Worm (Caenorhabditis elegans): ENCODE results near the gene lpr-3.

The lpr-3 gene

ce11 chrX:11098086-11098485, 40.9 kb downstream of the lpr-3 start, which contains the start of gene W02H3.3:
Gene W02H3.3, minus strand, starts transcription at chrX:11098186.
- TF ChIP-seq ref-1 (GFP tag; conservative IDR thresholded peaks at IDR 0.05) (no peak), cog-1 (tag; optimal IDR thresholded peaks at IDR 0.05) (no peak), tab-1 (GFP tag; IDR thresholded peaks at IDR 0.05) (no peak), T22C8.4 (GFP tag; IDR thresholded peaks at IDR 0.05) (no peak), flt-1 (GFP tag; IDR thresholded peaks at IDR 0.05) (no peak), med-1 (GFP tag; optimal IDR thresholded peaks at IDR 0.05; ENCODE audit: insufficient read depth) (no peak), ztf-29 (GFP tag; IDR thresholded peaks at IDR 0.05) (no peak), ztf-23 (GFP tag; IDR thresholded peaks at IDR 0.05) (no peak), klf-2 (GFP tag; conservative IDR thresholded peaks at IDR 0.05) (no peak)

- no peak for TF ChIP-seq flt-1 (GFP tag; IDR thresholded peaks at IDR 0.05)
- TF ChIP-seq klf-2 (GFP tag; conservative IDR thresholded peaks at IDR 0.05) = no peak
- no peak for TF ChIP-seq ztf-29 (GFP tag; IDR thresholded peaks at IDR 0.05)
- no peak for TF ChIP-seq tab-1 (GFP tag; IDR thresholded peaks at IDR 0.05)
- no peak for TF ChIP-seq med-1 (GFP tag; optimal IDR thresholded peaks at IDR 0.05; ENCODE audit: insufficient read depth)
- no peak for TF ChIP-seq ref-1 (GFP tag; conservative IDR thresholded peaks at IDR 0.05)
- no peak for TF ChIP-seq ztf-23 (GFP tag; IDR thresholded peaks at IDR 0.05)
- TF ChIP-seq cog-1 (tag; optimal IDR thresholded peaks at IDR 0.05) = no peak
- TF ChIP-seq T22C8.4 (GFP tag; IDR thresholded peaks at IDR 0.05) = no peak
Measured at ce11 chrX:11103173-11103572, 46.0 kb downstream of the lpr-3 start.

- TF ChIP-seq klf-2 (GFP tag; conservative IDR thresholded peaks at IDR 0.05) = no peak
- TF ChIP-seq T22C8.4 (GFP tag; IDR thresholded peaks at IDR 0.05) = no peak
Measured at ce11 chrX:11104883-11105629, 47.9 kb downstream of the lpr-3 start, which contains the start of gene W02H3.1. Gene W02H3.1, minus strand, starts transcription at chrX:11105460.

ce11 chrX:11107076-11107475, 49.9 kb downstream of the lpr-3 start, which contains the start of gene clc-17:
Gene clc-17, plus strand, starts transcription at chrX:11107376.
- TF ChIP-seq tab-1 (GFP tag; IDR thresholded peaks at IDR 0.05) = no peak
- no peak for TF ChIP-seq klf-2 (GFP tag; conservative IDR thresholded peaks at IDR 0.05)
- TF ChIP-seq med-1 (GFP tag; optimal IDR thresholded peaks at IDR 0.05; ENCODE audit: insufficient read depth) = no peak
- TF ChIP-seq flt-1 (GFP tag; IDR thresholded peaks at IDR 0.05) = no peak
- no peak for TF ChIP-seq ztf-23 (GFP tag; IDR thresholded peaks at IDR 0.05)
- no peak for TF ChIP-seq ztf-29 (GFP tag; IDR thresholded peaks at IDR 0.05)
- no peak for TF ChIP-seq cog-1 (tag; optimal IDR thresholded peaks at IDR 0.05)
- no peak for TF ChIP-seq T22C8.4 (GFP tag; IDR thresholded peaks at IDR 0.05)
- no peak for TF ChIP-seq ref-1 (GFP tag; conservative IDR thresholded peaks at IDR 0.05)

- no peak for TF ChIP-seq ztf-23 (GFP tag; IDR thresholded peaks at IDR 0.05)
Measured at ce11 chrX:11109200-11109599, 52.0 kb downstream of the lpr-3 start, which contains the start of gene grd-1. Gene grd-1, plus strand, starts transcription at chrX:11109440.
